Fruit fly (Drosophila melanogaster): ENCODE data around the gene Mau2.
A peak's percentile ranks its signal among the peaks of the same experiment; 100 is the strongest.

Mau2 gene

DNA sequence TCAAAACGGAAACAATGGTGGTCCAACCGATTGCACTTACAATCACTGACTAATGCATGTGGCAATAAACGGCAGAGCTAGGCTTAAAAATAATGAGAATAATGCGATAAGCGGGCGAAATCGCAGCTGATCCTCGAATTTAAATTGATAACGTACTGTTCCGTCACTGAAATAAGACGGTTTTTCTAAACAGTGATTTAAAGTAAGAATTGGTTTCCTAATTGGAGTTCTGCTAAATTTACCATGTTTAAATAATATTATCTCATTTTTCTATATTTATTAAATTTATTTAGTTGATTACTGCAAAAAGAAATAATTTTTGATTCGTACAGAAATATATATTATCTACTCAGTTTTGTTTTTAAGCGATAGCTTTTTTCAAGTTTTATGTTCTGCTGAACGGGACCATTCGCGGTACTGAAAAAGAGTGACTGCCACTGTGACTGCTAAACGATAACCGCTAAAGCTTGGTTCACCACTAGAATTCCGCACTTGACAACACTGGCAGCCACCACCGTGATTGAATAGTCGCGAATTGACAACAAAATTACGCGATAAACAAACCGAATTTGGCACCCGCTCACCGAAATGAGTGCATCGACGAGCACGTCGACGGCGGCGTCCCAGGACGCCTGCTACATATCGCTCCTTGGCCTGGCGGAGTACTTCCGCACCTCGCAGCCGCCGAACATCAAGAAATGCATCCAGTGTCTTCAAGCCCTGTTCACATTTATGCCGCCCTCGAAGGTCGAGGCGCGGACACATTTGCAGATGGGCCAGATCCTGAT, at the start of gene Mau2, which contains the start of gene Spn88Eb (continued):
- TF ChIP-seq jing (GFP tag; optimal IDR thresholded peaks at IDR 0.05) (no peak), MTF-1 (GFP tag; optimal IDR thresholded peaks at IDR 0.05; ENCODE audit: borderline replicate concordance) (peak; percentile 4), Meics (GFP tag; optimal IDR thresholded peaks at IDR 0.05) (peak; percentile 64), maf-S (GFP tag; optimal IDR thresholded peaks at IDR 0.05) (peak; percentile 53), bsh (GFP tag; optimal IDR thresholded peaks at IDR 0.05) (peak in 1 of 2 experiments; percentile 46), CG4707 (GFP tag; optimal IDR thresholded peaks at IDR 0.05) (no peak), CG17359 (tag; optimal IDR thresholded peaks at IDR 0.05) (peak; percentile 43), chinmo (GFP tag; IDR thresholded peaks at IDR 0.05; ENCODE audit: partially characterized antibody) (0 out of 4 replicates have a peak, but pooled peaks have one; percentile 52), CG1602 (GFP tag; optimal IDR thresholded peaks at IDR 0.05) (peak; percentile 43), CG9876 (GFP tag; optimal IDR thresholded peaks at IDR 0.05) (peak; percentile 58), Rfx (GFP tag; IDR thresholded peaks at IDR 0.05) (peak; percentile 92), da (GFP tag; optimal IDR thresholded peaks at IDR 0.05) (no peak), CG13894 (tag; optimal IDR thresholded peaks at IDR 0.05) (no peak), tup (GFP tag; optimal IDR thresholded peaks at IDR 0.05) (peak; percentile 24), CG2116 (GFP tag; optimal IDR thresholded peaks at IDR 0.05) (peak; percentile 58), Ravus (GFP tag; IDR thresholded peaks at IDR 0.05) (peak; percentile 32), Sin3A (optimal IDR thresholded peaks at IDR 0.05) (peak; percentile 61), PHDP (tag; optimal IDR thresholded peaks at IDR 0.05) (peak; percentile 33), E2f2 (GFP tag; IDR thresholded peaks at IDR 0.05) (peak; percentile 47; the same call in 1 of the 2 replicates), CG3726 (GFP tag; IDR thresholded peaks at IDR 0.05) (peak; percentile 52; the same call in 1 of the 3 replicates), Chrac-16 (GFP tag; optimal IDR thresholded peaks at IDR 0.05) (peak; percentile 65), kah (GFP tag; optimal IDR thresholded peaks at IDR 0.05) (peak; percentile 4), CG1603 (tag; optimal IDR thresholded peaks at IDR 0.05) (peak; percentile 71), Ada2b (GFP tag; IDR thresholded peaks at IDR 0.05) (0 out of 2 replicates have a peak, but pooled peaks have one; percentile 24), peb (GFP tag; IDR thresholded peaks at IDR 0.05) (0 out of 2 replicates have a peak, but pooled peaks have one; percentile 33), BtbVII (GFP tag; optimal IDR thresholded peaks at IDR 0.05) (no peak), jigr1 (GFP tag; IDR thresholded peaks at IDR 0.05) (no peak), ftz-f1 (GFP tag; optimal IDR thresholded peaks at IDR 0.05) (peak; percentile 90), GATAe (GFP tag; conservative IDR thresholded peaks at IDR 0.05) (no peak; the same call in 1 of the 2 replicates), CG4282 (GFP tag; optimal IDR thresholded peaks at IDR 0.05) (peak; percentile 52), hkb (optimal IDR thresholded peaks at IDR 0.05) (no peak), hkb (GFP tag; IDR thresholded peaks at IDR 0.05) (peak; percentile 19; the same call in 1 of the 2 replicates), ap (GFP tag; IDR thresholded peaks at IDR 0.05) (no peak), CG15696 (tag; optimal IDR thresholded peaks at IDR 0.05) (peak; percentile 48), CG11085 (GFP tag; IDR thresholded peaks at IDR 0.05) (peak; percentile 76), CG31365 (tag; optimal IDR thresholded peaks at IDR 0.05) (no peak), vfl (GFP tag; optimal IDR thresholded peaks at IDR 0.05) (peak; percentile 45), ase (GFP tag; IDR thresholded peaks at IDR 0.05) (peak; percentile 42; the same call in 1 of the 3 replicates), Optix (GFP tag; IDR thresholded peaks at IDR 0.05) (0 out of 3 replicates have a peak, but pooled peaks have one; percentile 32), CG6175 (GFP tag; IDR thresholded peaks at IDR 0.05) (peak; percentile 53; the same call in 1 of the 3 replicates), Xbp1 (GFP tag; optimal IDR thresholded peaks at IDR 0.05) (peak; percentile 75), Nf-YB (GFP tag; optimal IDR thresholded peaks at IDR 0.05) (no peak), HLH54F (GFP tag; optimal IDR thresholded peaks at IDR 0.05) (peak; percentile 64), CG10267 (tag; optimal IDR thresholded peaks at IDR 0.05) (peak; percentile 94), crp (GFP tag; optimal IDR thresholded peaks at IDR 0.05) (peak in 1 of 2 experiments; percentile 48), Aef1 (GFP tag; IDR thresholded peaks at IDR 0.05) (peak; percentile 69), sug (tag; optimal IDR thresholded peaks at IDR 0.05) (peak; percentile 80), her (GFP tag; optimal IDR thresholded peaks at IDR 0.05) (peak; percentile 52), Sry-δ (GFP tag; optimal IDR thresholded peaks at IDR 0.05) (peak; percentile 90)

Data from whole organism, embryonic.